Worm (Caenorhabditis elegans) whole organism, late embryonic: ENCODE measurements around the gene ima-1.

Source experiments
- C08G9.2 ChIP-seq: sonication (generic microtip); optimal IDR thresholded peaks from 2 replicates; lab custom pipeline; 2016; ENCODE audit warnings: mild to moderate bottlenecking, missing genetic modification characterization, moderate library complexity, missing compliant biosample characterization
- C38D4.7 ChIP-seq: fragments of 200-800 bp; sonication (Bioruptor generic); optimal IDR thresholded peaks from 2 replicates; lab custom pipeline; 2018; ENCODE audit warnings: mild to moderate bottlenecking, missing genetic modification characterization, moderate library complexity, missing compliant biosample characterization
- F13H6.1 ChIP-seq: sonication (generic microtip); optimal IDR thresholded peaks from 2 replicates; lab custom pipeline; 2016; ENCODE audit warnings: missing genetic modification characterization, missing compliant biosample characterization
- K02D7.2 ChIP-seq: sonication (generic microtip); optimal IDR thresholded peaks from 2 replicates; lab custom pipeline; 2017; ENCODE audit warnings: mild to moderate bottlenecking, missing genetic modification characterization, missing compliant biosample characterization
- T23F11.4 ChIP-seq: fragments of 200-800 bp; sonication (Bioruptor generic); optimal IDR thresholded peaks from 2 replicates; lab custom pipeline; 2018; ENCODE audit warnings: mild to moderate bottlenecking, missing genetic modification characterization, missing compliant biosample characterization
- Y22D7AL.16 ChIP-seq: sonication (generic microtip); optimal IDR thresholded peaks from 2 replicates; lab custom pipeline; 2016; ENCODE audit warnings: missing genetic modification characterization, missing compliant biosample characterization
- ama-1 ChIP-seq: fragments of 150-350 bp; optimal IDR thresholded peaks from 2 replicates; lab custom pipeline; 2014
- ceh-14 ChIP-seq: sonication (generic microtip); optimal IDR thresholded peaks from 2 replicates; lab custom pipeline; 2016; ENCODE audit warnings: missing genotype, missing genetic modification characterization, missing compliant biosample characterization
- ceh-19 ChIP-seq: fragments of 200-800 bp; sonication (Bioruptor generic); optimal IDR thresholded peaks from 2 replicates; lab custom pipeline; 2018; ENCODE audit warnings: mild to moderate bottlenecking, missing genetic modification characterization, missing compliant biosample characterization
- ceh-2 ChIP-seq: sonication (generic microtip); optimal IDR thresholded peaks from 2 replicates; lab custom pipeline; 2016; ENCODE audit warnings: missing genotype, missing genetic modification characterization, missing compliant biosample characterization
- ceh-22 ChIP-seq: sonication (generic microtip); optimal IDR thresholded peaks from 2 replicates; lab custom pipeline; 2017; ENCODE audit warnings: missing biosample characterization, missing genetic modification characterization
- ceh-24 ChIP-seq: sonication (generic microtip); optimal IDR thresholded peaks from 2 replicates; lab custom pipeline; 2016; ENCODE audit warnings: mild to moderate bottlenecking, missing genetic modification characterization, missing compliant biosample characterization
- ceh-30 ChIP-seq: fragments of 150-350 bp; optimal IDR thresholded peaks from 2 replicates; lab custom pipeline; 2014; ENCODE audit warnings: missing biosample characterization, missing genetic modification characterization
- ceh-31 ChIP-seq: sonication (generic microtip); optimal IDR thresholded peaks from 2 replicates; lab custom pipeline; 2016; ENCODE audit warnings: missing genetic modification characterization, missing compliant biosample characterization
- ceh-48 ChIP-seq: sonication (generic microtip); optimal IDR thresholded peaks from 2 replicates; lab custom pipeline; 2016; ENCODE audit warnings: missing genetic modification characterization, inconsistent platforms, missing compliant biosample characterization
- ceh-6 ChIP-seq: fragments of 200-800 bp; sonication (Bioruptor generic); optimal IDR thresholded peaks from 2 replicates; lab custom pipeline; 2018; ENCODE audit warnings: mild to moderate bottlenecking, missing genetic modification characterization, missing compliant biosample characterization
- ceh-9 ChIP-seq: sonication (generic microtip); optimal IDR thresholded peaks from 2 replicates; lab custom pipeline; 2016; ENCODE audit warnings: mild to moderate bottlenecking, missing genetic modification characterization, inconsistent platforms, missing compliant biosample characterization
- dmd-4 ChIP-seq: sonication (generic microtip); optimal IDR thresholded peaks from 2 replicates; lab custom pipeline; 2016; ENCODE audit warnings: borderline replicate concordance, missing genetic modification characterization, missing compliant biosample characterization
- dve-1 ChIP-seq: sonication (generic microtip); optimal IDR thresholded peaks from 2 replicates; lab custom pipeline; 2017; ENCODE audit warnings: antibody characterized with exemption, mild to moderate bottlenecking, missing genetic modification characterization, missing compliant biosample characterization
- elt-2 ChIP-seq: sonication (generic microtip); optimal IDR thresholded peaks from 2 replicates; lab custom pipeline; 2016; ENCODE audit warnings: missing genetic modification reagents, missing genetic modification characterization, missing compliant biosample characterization
- elt-4 ChIP-seq: sonication (generic microtip); optimal IDR thresholded peaks from 2 replicates; lab custom pipeline; 2016; ENCODE audit warnings: missing genetic modification characterization, missing compliant biosample characterization
- fax-1 ChIP-seq: sonication (generic microtip); optimal IDR thresholded peaks from 2 replicates; lab custom pipeline; 2016; ENCODE audit warnings: missing genotype, missing genetic modification characterization, missing compliant biosample characterization
- gmeb-2 ChIP-seq: sonication (generic microtip); optimal IDR thresholded peaks from 2 replicates; lab custom pipeline; 2016; ENCODE audit warnings: missing genetic modification characterization, inconsistent platforms, missing compliant biosample characterization
- hlh-15 ChIP-seq: sonication (generic microtip); optimal IDR thresholded peaks from 2 replicates; lab custom pipeline; 2016; ENCODE audit warnings: missing genetic modification characterization, missing compliant biosample characterization
- hlh-30 ChIP-seq: sonication (generic microtip); optimal IDR thresholded peaks from 2 replicates; lab custom pipeline; 2017; ENCODE audit warnings: antibody characterized with exemption, missing genetic modification characterization, missing compliant biosample characterization; ENCODE audit not compliant: insufficient read depth
- hlh-6 ChIP-seq: sonication (generic microtip); optimal IDR thresholded peaks from 2 replicates; lab custom pipeline; 2016; ENCODE audit warnings: missing genotype, missing genetic modification characterization, missing compliant biosample characterization
- lim-6 ChIP-seq: sonication (generic microtip); optimal IDR thresholded peaks from 2 replicates; lab custom pipeline; 2016; ENCODE audit warnings: missing genetic modification characterization, missing compliant biosample characterization
- mec-3 ChIP-seq: sonication (generic microtip); optimal IDR thresholded peaks from 2 replicates; lab custom pipeline; 2016; ENCODE audit warnings: borderline replicate concordance, missing genetic modification characterization, missing compliant biosample characterization
- nfya-1 ChIP-seq: sonication (generic microtip); optimal IDR thresholded peaks from 2 replicates; lab custom pipeline; 2017; ENCODE audit warnings: missing genetic modification characterization, mild to moderate bottlenecking, missing compliant biosample characterization, antibody characterized with exemption, moderate library complexity
- nhr-11 ChIP-seq: fragments of 150-350 bp; optimal IDR thresholded peaks from 2 replicates; lab custom pipeline; 2014; ENCODE audit warnings: missing biosample characterization, missing genetic modification characterization
- nhr-232 ChIP-seq: sonication (generic microtip); optimal IDR thresholded peaks from 2 replicates; lab custom pipeline; 2016; ENCODE audit warnings: missing genetic modification characterization, missing compliant biosample characterization
- npax-4 ChIP-seq: sonication (generic microtip); optimal IDR thresholded peaks from 2 replicates; lab custom pipeline; 2016; ENCODE audit warnings: missing genetic modification characterization, missing compliant biosample characterization
- odd-2 ChIP-seq: sonication (generic microtip); optimal IDR thresholded peaks from 2 replicates; lab custom pipeline; 2017; ENCODE audit warnings: antibody characterized with exemption, mild to moderate bottlenecking, missing genetic modification characterization, missing compliant biosample characterization
- pag-3 ChIP-seq: sonication (generic microtip); optimal IDR thresholded peaks from 2 replicates; lab custom pipeline; 2016; ENCODE audit warnings: missing compliant biosample characterization, missing genetic modification characterization, borderline replicate concordance
- pat-9 ChIP-seq: fragments of 200-800 bp; sonication (Bioruptor generic); optimal IDR thresholded peaks from 2 replicates; lab custom pipeline; 2018; ENCODE audit warnings: mild to moderate bottlenecking, missing genetic modification characterization, moderate library complexity, missing compliant biosample characterization
- pax-1 ChIP-seq: fragments of 150-350 bp; optimal IDR thresholded peaks from 2 replicates; lab custom pipeline; 2014; ENCODE audit warnings: missing biosample characterization, missing genetic modification characterization
- pha-2 ChIP-seq: sonication (generic microtip); optimal IDR thresholded peaks from 2 replicates; lab custom pipeline; 2017; ENCODE audit warnings: mild to moderate bottlenecking, missing genetic modification characterization, missing compliant biosample characterization
- pha-4 ChIP-seq: fragments of 150-350 bp; optimal IDR thresholded peaks from 2 replicates; lab custom pipeline; 2018; ENCODE audit warnings: missing biosample characterization, missing genetic modification reagents, missing genetic modification characterization
- pqm-1 ChIP-seq: sonication (generic microtip); optimal IDR thresholded peaks from 2 replicates; lab custom pipeline; 2016; ENCODE audit warnings: missing genetic modification characterization, missing compliant biosample characterization
- pros-1 ChIP-seq: fragments of 150-350 bp; optimal IDR thresholded peaks from 2 replicates; lab custom pipeline; 2014; ENCODE audit warnings: missing biosample characterization, missing genetic modification reagents, missing genetic modification characterization
- ref-2 ChIP-seq: sonication (generic microtip); optimal IDR thresholded peaks from 2 replicates; lab custom pipeline; 2016; ENCODE audit warnings: missing genetic modification characterization, missing compliant biosample characterization
- rnt-1 ChIP-seq: sonication (generic microtip); optimal IDR thresholded peaks from 2 replicates; lab custom pipeline; 2016; ENCODE audit warnings: missing genetic modification characterization, missing compliant biosample characterization
- sox-2 ChIP-seq: fragments of 200-800 bp; sonication (Bioruptor generic); IDR thresholded peaks from 2 replicates; pipeline ENCODE4 v1.3.6; 2022; ENCODE audit warnings: missing genetic modification reagents, missing genetic modification characterization, missing compliant biosample characterization
- sox-4 ChIP-seq: sonication (generic microtip); optimal IDR thresholded peaks from 2 replicates; lab custom pipeline; 2017; ENCODE audit warnings: mild to moderate bottlenecking, missing genetic modification characterization, inconsistent platforms, missing compliant biosample characterization
- syd-9 ChIP-seq: sonication (generic microtip); optimal IDR thresholded peaks from 2 replicates; lab custom pipeline; 2016; ENCODE audit warnings: mild to moderate bottlenecking, missing genetic modification characterization, moderate library complexity, missing compliant biosample characterization
- tbx-2 ChIP-seq: sonication (generic microtip); optimal IDR thresholded peaks from 2 replicates; lab custom pipeline; 2016; ENCODE audit warnings: missing genetic modification characterization, missing compliant biosample characterization
- tbx-7 ChIP-seq: sonication (generic microtip); optimal IDR thresholded peaks from 2 replicates; lab custom pipeline; 2016; ENCODE audit warnings: missing genotype, missing genetic modification characterization, missing compliant biosample characterization
- unc-3 ChIP-seq, 2 experiments: fragments of 200-800 bp in 1 of 2; sonication (Bioruptor generic) in 1 of 2; sonication (generic microtip) in 1 of 2; conservative IDR thresholded peaks in 1 of 2; optimal IDR thresholded peaks in 1 of 2; 2 replicates each; pipeline versions ENCODE4 v1.3.6 to Lab custom; 2016 to 2022; ENCODE audit warnings: missing compliant biosample characterization in 2 of 2, missing genetic modification characterization in 2 of 2, missing genetic modification reagents in 1 of 2
- unc-42 ChIP-seq: sonication (generic microtip); optimal IDR thresholded peaks from 2 replicates; lab custom pipeline; 2016; ENCODE audit warnings: missing genotype, missing genetic modification characterization, missing compliant biosample characterization
- unc-55 ChIP-seq: sonication (generic microtip); optimal IDR thresholded peaks from 2 replicates; lab custom pipeline; 2017; ENCODE audit warnings: missing biosample characterization, missing genetic modification reagents, missing genetic modification characterization
- zip-5 ChIP-seq: sonication (generic microtip); optimal IDR thresholded peaks from 2 replicates; lab custom pipeline; 2016; ENCODE audit warnings: missing genetic modification characterization, missing compliant biosample characterization
- ztf-16 ChIP-seq: sonication (generic microtip); optimal IDR thresholded peaks from 2 replicates; lab custom pipeline; 2017; ENCODE audit warnings: missing genetic modification characterization, missing compliant biosample characterization

Gene ima-1

ce11 chrV:11239187-11239725, at the start of gene ima-1, which contains the start of gene dvc-1:
ima-1 (plus strand) TSS chrV:11239675.
dvc-1 (minus strand) TSS chrV:11239331.
- TF ChIP-seq sox-2: peak; percentile 46
- no peak for TF ChIP-seq nhr-11 (tag; lab: Kevin White, UChicago)
- TF ChIP-seq lim-6 (tag; lab: Kevin White, UChicago): peak; percentile 42
- no peak for TF ChIP-seq pha-4
- no peak for TF ChIP-seq ceh-30
- peak; percentile 63 for TF ChIP-seq gmeb-2 (tag; lab: Kevin White, UChicago)
- no peak for TF ChIP-seq pros-1 (tag; lab: Kevin White, UChicago)
- TF ChIP-seq elt-2 (tag; lab: Kevin White, UChicago): peak; percentile 90
- no peak for TF ChIP-seq dmd-4 (tag; lab: Kevin White, UChicago)
- TF ChIP-seq unc-3 (GFP tag; conservative IDR thresholded peaks at IDR 0.05; lab: Robert Waterston, UW): peak; percentile 55; the same call in 1 of the 2 replicates
- TF ChIP-seq unc-3 (tag; optimal IDR thresholded peaks at IDR 0.05; lab: Kevin White, UChicago): peak; percentile 68
- peak; percentile 41 for TF ChIP-seq npax-4 (tag; lab: Kevin White, UChicago)
- peak; percentile 81 for TF ChIP-seq hlh-6 (tag; lab: Kevin White, UChicago)
- TF ChIP-seq C08G9.2: peak; percentile 69
- TF ChIP-seq C38D4.7 (GFP tag; lab: Kevin White, UChicago): peak; percentile 64
- peak; percentile 26 for TF ChIP-seq ceh-24
- TF ChIP-seq ceh-19 (GFP tag; lab: Kevin White, UChicago): peak; percentile 66
- peak; percentile 65 for TF ChIP-seq ceh-6 (GFP tag; lab: Kevin White, UChicago)
- TF ChIP-seq tbx-2 (tag; lab: Kevin White, UChicago): peak; percentile 77
- peak; percentile 65 for TF ChIP-seq ref-2 (tag; lab: Kevin White, UChicago)
- TF ChIP-seq fax-1 (tag; lab: Kevin White, UChicago): peak; percentile 66
- TF ChIP-seq pat-9 (tag; lab: Kevin White, UChicago): peak; percentile 71
- no peak for TF ChIP-seq ceh-9 (tag; lab: Kevin White, UChicago)
- peak; percentile 27 for TF ChIP-seq ceh-48 (tag; lab: Kevin White, UChicago)
- TF ChIP-seq zip-5 (tag; lab: Kevin White, UChicago): peak; percentile 68
- TF ChIP-seq ztf-16: peak; percentile 82
- peak; percentile 70 for TF ChIP-seq odd-2 (tag; lab: Kevin White, UChicago)
- peak; percentile 74 for TF ChIP-seq syd-9
- TF ChIP-seq F13H6.1 (tag; lab: Kevin White, UChicago): peak; percentile 76
- TF ChIP-seq ceh-22 (tag; lab: Kevin White, UChicago): no peak
- TF ChIP-seq tbx-7 (tag; lab: Kevin White, UChicago): no peak
- peak; percentile 28 for TF ChIP-seq unc-42 (tag; lab: Kevin White, UChicago)
- no peak for TF ChIP-seq unc-55 (GFP tag; lab: Kevin White, UChicago)
- TF ChIP-seq dve-1 (tag; lab: Kevin White, UChicago): peak; percentile 41
- TF ChIP-seq pax-1: peak; percentile 25
- TF ChIP-seq nfya-1: peak; percentile 75
- TF ChIP-seq sox-4 (tag; lab: Kevin White, UChicago): peak; percentile 65
- TF ChIP-seq pqm-1 (tag; lab: Kevin White, UChicago): no peak
- TF ChIP-seq nhr-232 (tag; lab: Kevin White, UChicago): peak; percentile 66
- TF ChIP-seq ceh-2 (tag; lab: Kevin White, UChicago): peak; percentile 79
- TF ChIP-seq ceh-14 (tag; lab: Kevin White, UChicago): peak; percentile 85
- no peak for TF ChIP-seq elt-4 (tag; lab: Kevin White, UChicago)
- TF ChIP-seq mec-3: no peak
- peak; percentile 70 for TF ChIP-seq hlh-30
- no peak for TF ChIP-seq ama-1
- no peak for TF ChIP-seq pag-3 (tag; lab: Kevin White, UChicago)
- TF ChIP-seq T23F11.4 (GFP tag; lab: Kevin White, UChicago): peak; percentile 22
- peak; percentile 76 for TF ChIP-seq rnt-1
- peak; percentile 45 for TF ChIP-seq Y22D7AL.16 (tag; lab: Kevin White, UChicago)
- TF ChIP-seq ceh-31 (tag; lab: Kevin White, UChicago): peak; percentile 82
- TF ChIP-seq K02D7.2 (tag; lab: Kevin White, UChicago): peak; percentile 62
- no peak for TF ChIP-seq pha-2
- TF ChIP-seq hlh-15 (tag; lab: Kevin White, UChicago): peak; percentile 70
